Worm (Caenorhabditis elegans): Measurements from ENCODE around the gene pmp-4.

DNA sequence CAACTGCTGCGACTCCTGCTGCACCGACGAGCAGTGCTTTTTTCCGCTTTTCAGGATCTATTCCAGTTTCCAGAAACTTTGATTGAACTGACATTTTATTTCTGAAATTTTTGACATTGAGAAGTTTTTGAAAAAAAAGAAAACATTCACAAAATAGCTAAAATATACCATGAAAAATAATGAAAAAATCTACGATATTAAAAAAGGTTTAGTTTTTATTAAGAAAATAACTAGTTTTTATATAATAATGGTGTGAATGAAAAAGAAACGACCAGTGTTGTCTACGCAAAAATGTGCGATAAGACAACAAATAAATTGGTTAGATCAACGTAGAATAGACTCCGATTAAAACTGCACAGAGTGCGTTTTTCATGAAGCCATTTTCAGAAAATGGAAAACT, at the start of gene pmp-4:
- TF ChIP-seq snpc-4 (tag; optimal IDR thresholded peaks at IDR 0.05) (no peak), nhr-237 (tag; optimal IDR thresholded peaks at IDR 0.05) (no peak), ztf-11 (tag; optimal IDR thresholded peaks at IDR 0.05) (no peak), daf-12 (tag; optimal IDR thresholded peaks at IDR 0.05) (no peak), egl-43 (GFP tag; IDR thresholded peaks at IDR 0.05) (no peak)

Data from whole organism, L4 larva.